Worm (Caenorhabditis elegans): ENCODE measurements around the gene Y54G2A.18.

DNA sequence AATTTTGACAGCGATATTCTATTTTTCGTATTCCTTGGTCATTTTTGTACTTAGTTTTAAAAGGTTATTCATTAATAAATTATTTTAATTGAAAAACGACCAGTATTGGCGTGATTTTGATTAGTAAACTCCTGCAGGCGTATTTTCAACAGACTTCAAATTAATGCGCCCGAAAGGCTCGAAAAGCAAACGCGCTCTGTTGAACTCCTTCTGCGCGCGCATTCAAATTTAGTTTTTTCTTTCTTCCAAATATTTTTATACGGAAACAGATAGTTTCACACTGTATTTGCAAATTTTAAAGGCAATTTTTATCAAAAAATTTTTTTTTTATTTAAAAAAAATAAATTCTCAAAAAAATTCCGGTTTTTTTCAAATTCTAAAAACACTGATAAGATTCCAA is 23.7 kb upstream of the Y54G2A.18 start:
- no peak for TF ChIP-seq fkh-6 (tag; optimal IDR thresholded peaks at IDR 0.05)
- no peak for TF ChIP-seq eyg-1 (tag; optimal IDR thresholded peaks at IDR 0.05)
- TF ChIP-seq unc-86 (tag; optimal IDR thresholded peaks at IDR 0.05): no peak
- TF ChIP-seq unc-42 (tag; optimal IDR thresholded peaks at IDR 0.05): no peak
- no peak for TF ChIP-seq tbx-7 (tag; optimal IDR thresholded peaks at IDR 0.05)
- no peak for TF ChIP-seq T23F11.4 (GFP tag; optimal IDR thresholded peaks at IDR 0.05)
- TF ChIP-seq ceh-2 (tag; optimal IDR thresholded peaks at IDR 0.05): no peak
- no peak for TF ChIP-seq sdc-2 (tag; optimal IDR thresholded peaks at IDR 0.05)
- no peak for TF ChIP-seq tbx-2 (tag; optimal IDR thresholded peaks at IDR 0.05)
- TF ChIP-seq dmd-4 (tag; optimal IDR thresholded peaks at IDR 0.05; ENCODE audit: borderline replicate concordance): no peak
- TF ChIP-seq sox-2 (GFP tag; IDR thresholded peaks at IDR 0.05): no peak
- TF ChIP-seq ama-1 (optimal IDR thresholded peaks at IDR 0.05): no peak
- TF ChIP-seq fkh-10 (GFP tag; optimal IDR thresholded peaks at IDR 0.05): no peak

Data from whole organism, late embryonic.